Worm (Caenorhabditis elegans): ENCODE measurements around the gene Y45F3A.1.

DNA sequence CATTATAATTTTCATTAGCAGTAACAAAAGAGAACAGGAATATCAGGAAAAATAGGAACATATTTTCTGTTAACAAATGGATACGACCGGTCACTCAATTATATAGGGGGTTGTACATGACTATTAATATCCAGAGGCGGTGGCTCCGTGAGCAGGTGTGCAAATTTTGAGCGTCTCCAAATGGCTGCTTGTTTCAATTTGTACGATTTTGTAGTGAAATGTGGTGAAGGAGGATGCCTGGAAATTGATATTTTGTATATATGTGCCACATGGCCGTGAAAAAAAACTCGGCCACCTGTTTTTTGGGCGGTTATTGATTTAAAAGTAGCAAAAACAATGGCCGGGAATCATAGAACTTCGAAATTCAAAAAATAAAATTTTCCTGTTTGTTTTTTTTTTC lies 31.0 kb upstream of the Y45F3A.1 start, which contains the start of gene Y45F3A.8:
- TF ChIP-seq zag-1 (tag; optimal IDR thresholded peaks at IDR 0.05), result no peak
- no peak for TF ChIP-seq ama-1 (optimal IDR thresholded peaks at IDR 0.05)
- no peak for TF ChIP-seq lin-1 (GFP tag; IDR thresholded peaks at IDR 0.05)
- TF ChIP-seq ceh-20 (GFP tag; IDR thresholded peaks at IDR 0.05), result no peak
- TF ChIP-seq hif-1 (tag; optimal IDR thresholded peaks at IDR 0.05), result no peak
- no peak for TF ChIP-seq unc-39 (tag; optimal IDR thresholded peaks at IDR 0.05)
- no peak for TF ChIP-seq lin-13 (GFP tag; optimal IDR thresholded peaks at IDR 0.05)
- TF ChIP-seq ztf-11 (tag; optimal IDR thresholded peaks at IDR 0.05), result no peak
- TF ChIP-seq lin-15B (tag; optimal IDR thresholded peaks at IDR 0.05), result no peak
